Worm (Caenorhabditis elegans): ENCODE results near the gene C27B7.6.

C27B7.6 gene

DNA sequence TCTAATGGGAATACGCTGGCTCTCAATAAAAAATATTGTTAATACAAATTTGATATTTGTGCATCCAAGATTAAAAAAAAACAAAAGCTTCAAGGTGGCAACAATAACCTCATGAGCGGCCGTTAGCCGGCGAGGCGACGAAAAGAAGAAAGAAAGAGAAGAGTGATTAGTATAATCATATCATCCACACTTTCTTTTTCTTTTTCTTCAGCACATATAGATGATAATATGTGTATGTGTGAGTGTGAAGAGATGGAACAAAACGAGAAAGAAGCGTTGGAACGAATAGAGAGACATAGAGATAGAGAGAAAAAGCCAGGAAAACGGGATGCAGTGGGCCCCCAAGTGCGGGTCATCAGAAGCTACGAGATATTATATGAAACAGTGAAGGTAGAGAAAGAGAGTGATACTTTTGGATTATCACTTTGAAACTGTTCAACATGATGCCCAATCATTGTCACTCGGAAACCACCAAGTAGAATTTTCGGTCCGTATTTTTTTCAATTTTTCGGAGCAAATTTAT is 14.2 kb upstream of the C27B7.6 start (continued):
- no peak for TF ChIP-seq zfp-2 (tag; optimal IDR thresholded peaks at IDR 0.05)
- TF ChIP-seq ZK337.2 (GFP tag; IDR thresholded peaks at IDR 0.05), result no peak
- TF ChIP-seq lsy-2 (tag; optimal IDR thresholded peaks at IDR 0.05), result peak in 1 of 2 experiments; percentile 35
- no peak for TF ChIP-seq pha-4 (GFP tag; IDR thresholded peaks at IDR 0.05)
- no peak for TF ChIP-seq pha-4 (tag; optimal IDR thresholded peaks at IDR 0.05)
- TF ChIP-seq ctbp-1 (GFP tag; IDR thresholded peaks at IDR 0.05), result no peak
- no peak for TF ChIP-seq nhr-10 (tag; optimal IDR thresholded peaks at IDR 0.05)
- no peak for TF ChIP-seq nhr-6 (tag; optimal IDR thresholded peaks at IDR 0.05)
- TF ChIP-seq mdl-1 (tag; optimal IDR thresholded peaks at IDR 0.05), result peak in 1 of 2 experiments; percentile 14
- no peak for TF ChIP-seq hmg-1.1 (GFP tag; IDR thresholded peaks at IDR 0.05)
- TF ChIP-seq ztf-7 (tag; optimal IDR thresholded peaks at IDR 0.05), result no peak
- no peak for TF ChIP-seq mxl-3 (GFP tag; optimal IDR thresholded peaks at IDR 0.05)
- no peak for TF ChIP-seq lin-15B (tag; optimal IDR thresholded peaks at IDR 0.05)
- TF ChIP-seq zfp-3 (GFP tag; conservative IDR thresholded peaks at IDR 0.05), result no peak
- TF ChIP-seq vab-7 (GFP tag; IDR thresholded peaks at IDR 0.05), result no peak

DNA sequence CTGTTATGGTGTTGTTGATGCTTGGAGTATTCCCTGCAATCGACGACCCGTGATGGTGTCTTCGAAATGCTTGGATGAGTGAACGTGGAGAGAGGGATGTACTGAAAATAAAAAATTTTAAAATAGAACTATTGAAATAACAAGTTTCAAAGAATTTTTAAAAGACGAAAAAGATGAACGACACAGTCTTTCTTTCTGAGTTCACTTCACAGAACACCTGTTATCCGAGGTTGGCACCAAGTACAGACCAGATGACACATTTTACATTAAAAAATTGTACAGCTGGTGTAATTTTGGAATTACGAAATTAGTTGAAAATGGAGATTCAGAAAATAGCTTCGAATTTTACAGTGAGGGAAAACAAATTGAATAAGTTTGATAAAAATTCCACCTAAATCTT is 12.6 kb upstream of the C27B7.6 start, which contains the start of gene rap-1:
TSS of gene rap-1 (minus strand) at position 101 of the 400 bp plus-strand sequence.
- TF ChIP-seq T20F7.1 (GFP tag; optimal IDR thresholded peaks at IDR 0.05), result no peak
- no peak for TF ChIP-seq nhr-76 (tag; optimal IDR thresholded peaks at IDR 0.05)
- TF ChIP-seq gei-8 (GFP tag; optimal IDR thresholded peaks at IDR 0.05), result no peak
- TF ChIP-seq hlh-30 (tag; optimal IDR thresholded peaks at IDR 0.05; ENCODE audit: insufficient read depth), result no peak
- TF ChIP-seq nhr-237 (tag; optimal IDR thresholded peaks at IDR 0.05), result no peak
- TF ChIP-seq Y48G9A.11 (GFP tag; IDR thresholded peaks at IDR 0.05), result no peak
- TF ChIP-seq ctbp-1 (GFP tag; IDR thresholded peaks at IDR 0.05), result no peak
- TF ChIP-seq ceh-32 (tag; optimal IDR thresholded peaks at IDR 0.05; ENCODE audit: poor library complexity), result no peak
- TF ChIP-seq snpc-1.2 (GFP tag; IDR thresholded peaks at IDR 0.05), result no peak
- TF ChIP-seq F49E8.2 (tag; optimal IDR thresholded peaks at IDR 0.05; ENCODE audit: borderline replicate concordance), result no peak
- TF ChIP-seq dmd-8 (GFP tag; IDR thresholded peaks at IDR 0.05), result no peak
- no peak for TF ChIP-seq lir-3 (tag; optimal IDR thresholded peaks at IDR 0.05)
- no peak for TF ChIP-seq dmd-9 (GFP tag; IDR thresholded peaks at IDR 0.05)
- TF ChIP-seq cey-2 (tag; optimal IDR thresholded peaks at IDR 0.05; ENCODE audit: borderline replicate concordance, insufficient read depth), result no peak

DNA sequence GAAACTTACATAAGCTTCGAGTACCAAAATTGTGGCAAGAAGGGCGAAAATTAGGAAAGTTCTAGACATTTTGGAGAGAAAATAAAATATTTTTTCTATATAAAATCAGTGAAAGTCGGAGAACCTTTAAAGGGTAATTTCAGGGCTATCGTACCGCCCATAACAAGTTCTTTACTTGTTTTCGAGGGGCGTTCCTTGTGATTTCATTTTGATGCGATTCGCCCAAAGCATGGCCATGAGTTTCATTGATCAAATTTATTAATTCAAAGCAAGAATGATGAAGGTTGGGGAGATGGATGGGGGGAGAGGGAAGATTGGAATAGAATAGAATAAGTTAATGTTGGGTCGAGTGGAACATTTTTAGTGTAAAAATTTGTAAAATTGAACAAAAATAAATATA is 9.9 kb upstream of the C27B7.6 start, which contains the start of gene C27B7.9:
TSS of gene C27B7.9 (minus strand) at position 101 of the 400 bp plus-strand sequence.
- TF ChIP-seq ztf-11 (tag; optimal IDR thresholded peaks at IDR 0.05) (no peak), nhr-11 (tag; optimal IDR thresholded peaks at IDR 0.05) (no peak), attf-4 (tag; optimal IDR thresholded peaks at IDR 0.05) (no peak), nhr-41 (GFP tag; IDR thresholded peaks at IDR 0.05) (no peak), unc-62 (GFP tag; optimal IDR thresholded peaks at IDR 0.05 in 1 of 2) (no peak), unc-62 (tag; optimal IDR thresholded peaks at IDR 0.05) (no peak), ceh-62 (tag; optimal IDR thresholded peaks at IDR 0.05) (no peak), cey-2 (tag; optimal IDR thresholded peaks at IDR 0.05; ENCODE audit: borderline replicate concordance, insufficient read depth) (no peak), aha-1 (tag) (no peak), D1046.2 (GFP tag; IDR thresholded peaks at IDR 0.05) (no peak), ctbp-1 (GFP tag; IDR thresholded peaks at IDR 0.05) (no peak), nhr-28 (tag; optimal IDR thresholded peaks at IDR 0.05) (no peak), nhr-6 (tag; optimal IDR thresholded peaks at IDR 0.05) (no peak), spr-3 (GFP tag; optimal IDR thresholded peaks at IDR 0.05) (no peak), lin-39 (tag; optimal IDR thresholded peaks at IDR 0.05) (no peak), F37D6.2 (tag; optimal IDR thresholded peaks at IDR 0.05) (no peak)
